Worm (Caenorhabditis elegans): ENCODE measurements around the gene C33A12.3.
A peak's percentile ranks its signal among the peaks of the same experiment; 100 is the strongest.

Gene C33A12.3

DNA sequence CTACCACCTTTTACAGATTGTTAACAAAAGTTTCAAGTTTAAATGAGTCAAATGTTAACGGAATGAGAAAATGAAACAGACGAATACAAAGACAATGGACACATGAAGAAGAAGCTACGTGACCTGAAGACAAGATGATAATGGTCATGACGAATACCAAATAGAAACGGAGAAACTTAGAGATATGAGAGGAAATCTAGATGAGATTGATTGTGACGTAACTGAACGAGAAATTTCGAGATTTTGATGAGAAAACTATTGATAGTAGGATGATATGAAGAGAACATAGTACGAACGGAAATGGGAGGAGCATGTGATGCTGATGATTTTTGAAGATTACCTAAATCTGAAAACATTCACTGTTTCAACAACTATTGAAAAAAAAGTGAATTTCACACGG lies 22.3 kb upstream of the C33A12.3 start:
- TF ChIP-seq tbx-2 (tag; optimal IDR thresholded peaks at IDR 0.05), result no peak
- TF ChIP-seq C38D4.7 (GFP tag; optimal IDR thresholded peaks at IDR 0.05), result no peak

DNA sequence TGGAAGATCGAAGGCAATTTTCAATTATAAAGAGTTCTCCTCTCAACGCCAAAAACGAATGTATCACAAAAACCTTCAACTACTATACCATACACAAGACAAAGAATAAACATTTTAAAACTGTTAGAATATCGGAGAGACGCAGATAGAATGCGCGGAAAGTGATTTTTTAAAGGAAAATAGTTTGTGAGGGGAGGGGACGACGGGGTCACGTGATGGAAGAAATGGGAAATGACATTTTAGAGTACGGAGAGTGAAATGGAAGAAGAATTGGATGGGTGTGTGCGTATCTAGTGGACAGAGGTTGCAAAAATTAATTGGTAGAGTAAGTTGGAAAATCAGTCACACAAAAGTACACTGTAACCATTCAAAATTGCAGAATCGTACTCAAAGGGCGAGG lies 21.5 kb upstream of the C33A12.3 start:
- TF ChIP-seq elt-2 (tag; optimal IDR thresholded peaks at IDR 0.05) (no peak), rnt-1 (tag; optimal IDR thresholded peaks at IDR 0.05) (no peak), hlh-30 (tag; optimal IDR thresholded peaks at IDR 0.05; ENCODE audit: insufficient read depth) (peak; percentile 78)

DNA sequence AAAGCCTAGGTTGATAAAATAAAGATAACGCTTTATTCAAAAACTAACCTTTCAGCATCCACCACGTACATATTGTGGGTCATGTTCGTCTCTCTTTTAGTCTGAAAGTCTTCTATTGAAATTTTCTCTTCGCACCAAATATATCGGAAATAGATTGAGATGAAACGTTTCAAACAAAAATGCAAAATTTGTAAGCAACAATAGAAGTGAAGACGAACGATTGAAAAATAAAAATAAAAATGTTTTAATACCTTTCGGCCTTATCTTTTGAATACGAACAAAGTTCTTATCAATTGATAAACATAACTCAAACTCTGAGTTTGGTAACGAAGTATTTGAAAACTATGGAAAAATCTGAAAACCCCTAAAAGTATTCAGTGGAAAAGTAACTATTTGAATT lies 20.3 kb upstream of the C33A12.3 start, which contains the start of gene F56H11.2:
Gene F56H11.2, minus strand, starts transcription at position 101 of the 400 bp plus-strand sequence.
- TF ChIP-seq ama-1 (optimal IDR thresholded peaks at IDR 0.05) (no peak), rnt-1 (tag; optimal IDR thresholded peaks at IDR 0.05) (no peak), pqm-1 (tag; optimal IDR thresholded peaks at IDR 0.05) (no peak), tbx-7 (tag; optimal IDR thresholded peaks at IDR 0.05) (no peak), unc-3 (GFP tag; conservative IDR thresholded peaks at IDR 0.05) (no peak), unc-3 (tag; optimal IDR thresholded peaks at IDR 0.05) (no peak), T23F11.4 (GFP tag; optimal IDR thresholded peaks at IDR 0.05) (no peak), ref-2 (tag; optimal IDR thresholded peaks at IDR 0.05) (no peak), elt-4 (tag; optimal IDR thresholded peaks at IDR 0.05) (no peak), che-1 (tag; optimal IDR thresholded peaks at IDR 0.05) (no peak), ceh-22 (tag; optimal IDR thresholded peaks at IDR 0.05) (no peak), hlh-30 (tag; optimal IDR thresholded peaks at IDR 0.05; ENCODE audit: insufficient read depth) (no peak), madf-2 (tag; optimal IDR thresholded peaks at IDR 0.05) (no peak)

DNA sequence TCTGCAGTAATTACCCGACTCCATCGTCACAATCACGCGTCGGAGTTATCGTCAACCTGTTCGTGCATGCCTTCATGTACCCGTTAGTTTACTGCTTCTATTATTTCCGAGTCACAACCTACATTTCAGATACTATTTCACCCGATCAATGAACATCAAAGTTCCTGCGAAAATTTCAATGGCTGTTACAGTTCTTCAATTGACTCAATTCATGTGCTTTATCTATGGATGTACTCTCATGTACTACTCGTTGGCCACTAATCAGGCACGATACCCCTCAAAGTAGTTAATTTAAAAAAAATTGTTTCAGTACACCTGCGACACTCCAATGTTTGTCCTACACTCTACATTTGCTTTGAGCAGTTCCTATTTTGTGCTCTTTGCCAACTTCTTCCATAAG lies 18.0 kb upstream of the C33A12.3 start:
- TF ChIP-seq sox-4 (tag; optimal IDR thresholded peaks at IDR 0.05) (no peak), pha-2 (tag; optimal IDR thresholded peaks at IDR 0.05) (no peak), ceh-18 (tag; optimal IDR thresholded peaks at IDR 0.05) (no peak), hlh-8 (tag; optimal IDR thresholded peaks at IDR 0.05) (no peak), gmeb-2 (tag; optimal IDR thresholded peaks at IDR 0.05) (no peak), Y22D7AL.16 (tag; optimal IDR thresholded peaks at IDR 0.05) (no peak), pqm-1 (tag; optimal IDR thresholded peaks at IDR 0.05) (no peak), ahr-1 (tag; optimal IDR thresholded peaks at IDR 0.05) (no peak)

DNA sequence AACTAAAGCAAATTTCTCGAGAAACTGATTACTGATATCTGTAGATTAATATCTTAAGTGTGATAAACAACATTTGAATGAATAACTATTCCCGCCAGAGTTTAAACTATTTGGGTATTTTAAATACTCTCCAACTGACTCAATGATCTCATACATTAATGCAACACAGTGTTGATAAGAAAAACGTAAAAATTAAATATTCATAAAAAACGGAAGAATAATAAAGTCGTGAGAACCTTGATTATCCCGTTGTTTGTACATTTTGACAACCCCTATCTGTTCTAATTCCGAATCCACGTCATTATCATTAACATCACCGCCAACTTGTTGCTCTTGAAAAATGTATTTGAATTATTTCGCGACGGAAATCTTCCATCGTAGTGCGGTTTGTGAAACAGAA lies 16.8 kb upstream of the C33A12.3 start, which contains the start of gene elo-7:
Gene elo-7, plus strand, starts transcription at position 301 of the 400 bp plus-strand sequence.
- TF ChIP-seq ceh-6 (GFP tag; optimal IDR thresholded peaks at IDR 0.05), result no peak
- no peak for TF ChIP-seq nhr-11 (tag; optimal IDR thresholded peaks at IDR 0.05)
- no peak for TF ChIP-seq ceh-45 (GFP tag; IDR thresholded peaks at IDR 0.05)
- TF ChIP-seq unc-3 (GFP tag; conservative IDR thresholded peaks at IDR 0.05), result no peak
- no peak for TF ChIP-seq unc-3 (tag; optimal IDR thresholded peaks at IDR 0.05)
- TF ChIP-seq elt-4 (tag; optimal IDR thresholded peaks at IDR 0.05), result no peak
- TF ChIP-seq syd-9 (tag; optimal IDR thresholded peaks at IDR 0.05), result no peak
- no peak for TF ChIP-seq fkh-10 (GFP tag; optimal IDR thresholded peaks at IDR 0.05)
- TF ChIP-seq nfya-1 (tag; optimal IDR thresholded peaks at IDR 0.05), result no peak
- TF ChIP-seq ceh-24 (tag; optimal IDR thresholded peaks at IDR 0.05), result no peak
- no peak for TF ChIP-seq hlh-8 (tag; optimal IDR thresholded peaks at IDR 0.05)

DNA sequence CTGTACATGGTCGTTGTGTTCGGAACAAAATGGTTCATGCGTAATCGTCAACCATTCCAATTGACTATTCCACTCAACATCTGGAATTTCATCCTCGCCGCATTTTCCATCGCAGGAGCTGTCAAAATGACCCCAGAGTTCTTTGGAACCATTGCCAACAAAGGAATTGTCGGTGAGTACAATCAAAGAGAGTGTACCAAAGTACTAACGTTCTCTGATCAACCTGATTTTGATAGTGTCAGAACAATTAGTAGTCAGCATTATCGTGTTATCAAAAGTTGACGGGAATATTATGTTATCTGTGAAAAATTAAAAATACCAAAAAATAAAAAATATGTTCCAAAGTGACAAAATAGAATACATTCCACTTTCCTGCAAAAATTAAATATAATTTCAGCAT lies 14.2 kb upstream of the C33A12.3 start:
- TF ChIP-seq ceh-34 (tag; optimal IDR thresholded peaks at IDR 0.05) (no peak), syd-9 (tag; optimal IDR thresholded peaks at IDR 0.05) (no peak), pha-4 (tag; optimal IDR thresholded peaks at IDR 0.05) (no peak), npax-4 (tag; optimal IDR thresholded peaks at IDR 0.05) (no peak), hlh-8 (tag; optimal IDR thresholded peaks at IDR 0.05) (no peak), elt-4 (tag; optimal IDR thresholded peaks at IDR 0.05) (no peak), lim-6 (tag; optimal IDR thresholded peaks at IDR 0.05) (no peak), hlh-13 (GFP tag; optimal IDR thresholded peaks at IDR 0.05) (no peak), nhr-11 (tag; optimal IDR thresholded peaks at IDR 0.05) (no peak), pag-3 (tag; optimal IDR thresholded peaks at IDR 0.05; ENCODE audit: borderline replicate concordance) (no peak), unc-42 (tag; optimal IDR thresholded peaks at IDR 0.05) (no peak), dmd-4 (tag; optimal IDR thresholded peaks at IDR 0.05; ENCODE audit: borderline replicate concordance) (no peak), hlh-30 (tag; optimal IDR thresholded peaks at IDR 0.05; ENCODE audit: insufficient read depth) (no peak), sox-4 (tag; optimal IDR thresholded peaks at IDR 0.05) (no peak), nhr-232 (tag; optimal IDR thresholded peaks at IDR 0.05) (no peak)

Measured in whole organism, late embryonic.